Worm (Caenorhabditis elegans): Measurements from ENCODE around the gene fbxa-99.

Gene fbxa-99

DNA sequence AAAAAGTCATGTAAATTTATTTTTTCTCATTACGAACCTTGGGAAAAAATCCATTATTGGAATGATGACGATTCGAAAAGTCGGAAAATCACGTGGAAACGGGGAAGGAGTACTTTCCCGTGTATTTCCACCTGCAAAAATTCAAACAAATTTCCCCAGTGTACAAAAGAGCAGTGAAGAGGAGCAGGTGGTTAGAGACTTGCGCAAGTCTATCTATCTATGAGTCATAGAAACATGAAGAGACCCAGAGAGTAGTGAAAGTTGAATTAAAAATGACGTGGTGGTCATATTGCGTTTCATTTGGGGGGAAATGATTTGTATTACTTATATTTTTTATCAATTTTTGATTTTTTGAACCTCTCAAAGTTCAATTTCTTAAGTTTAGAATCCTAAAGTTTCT is 17.8 kb upstream of the fbxa-99 start, which contains the start of gene nhr-50 (continued):
- TF ChIP-seq tbx-2 (tag; optimal IDR thresholded peaks at IDR 0.05) (peak; percentile 11), swsn-7 (tag; optimal IDR thresholded peaks at IDR 0.05) (peak; percentile 36), jun-1 (tag; optimal IDR thresholded peaks at IDR 0.05) (peak; percentile 93), ces-1 (GFP tag; optimal IDR thresholded peaks at IDR 0.05) (no peak), skn-1 (tag; optimal IDR thresholded peaks at IDR 0.05) (peak; percentile 69), fkh-10 (GFP tag; optimal IDR thresholded peaks at IDR 0.05) (no peak), lin-35 (GFP tag; optimal IDR thresholded peaks at IDR 0.05) (peak; percentile 13 to 27), ceh-63 (GFP tag; optimal IDR thresholded peaks at IDR 0.05) (no peak), pax-3 (tag; optimal IDR thresholded peaks at IDR 0.05) (peak; percentile 36), elt-3 (tag; optimal IDR thresholded peaks at IDR 0.05) (peak in 1 of 6 experiments; percentile 21), nhr-71 (tag; optimal IDR thresholded peaks at IDR 0.05) (peak; percentile 81), ets-5 (GFP tag; IDR thresholded peaks at IDR 0.05) (no peak), unc-62 (GFP tag; optimal IDR thresholded peaks at IDR 0.05) (no peak), sptf-1 (tag; optimal IDR thresholded peaks at IDR 0.05) (no peak), ztf-11 (tag; optimal IDR thresholded peaks at IDR 0.05) (no peak), hpl-2 (GFP tag; optimal IDR thresholded peaks at IDR 0.05) (no peak), blmp-1 (tag; optimal IDR thresholded peaks at IDR 0.05) (peak; percentile 88), ceh-82 (tag; optimal IDR thresholded peaks at IDR 0.05) (peak in 2 of 3 experiments; percentile 16 to 49), nhr-12 (tag; optimal IDR thresholded peaks at IDR 0.05) (no peak), snu-23 (GFP tag; optimal IDR thresholded peaks at IDR 0.05) (peak; percentile 46), ceh-90 (tag; optimal IDR thresholded peaks at IDR 0.05) (no peak), mab-9 (GFP tag; IDR thresholded peaks at IDR 0.05) (no peak), sup-37 (GFP tag; optimal IDR thresholded peaks at IDR 0.05) (no peak), F16B12.6 (tag; optimal IDR thresholded peaks at IDR 0.05) (no peak), ama-1 (optimal IDR thresholded peaks at IDR 0.05) (no peak), rnt-1 (tag; optimal IDR thresholded peaks at IDR 0.05) (peak; percentile 10), lin-15B (tag; optimal IDR thresholded peaks at IDR 0.05) (no peak), unc-130 (tag; optimal IDR thresholded peaks at IDR 0.05) (no peak), ztf-4 (tag; optimal IDR thresholded peaks at IDR 0.05) (no peak), egl-27 (tag; optimal IDR thresholded peaks at IDR 0.05) (peak in 1 of 2 experiments; percentile 26), ceh-8 (GFP tag; optimal IDR thresholded peaks at IDR 0.05) (peak; percentile 38), sox-4 (tag; optimal IDR thresholded peaks at IDR 0.05) (peak; percentile 7), tlp-1 (tag; optimal IDR thresholded peaks at IDR 0.05) (no peak), C16A3.4 (tag; optimal IDR thresholded peaks at IDR 0.05) (no peak), lin-14 (GFP tag; optimal IDR thresholded peaks at IDR 0.05) (peak; percentile 84), nhr-47 (tag; optimal IDR thresholded peaks at IDR 0.05) (peak; percentile 61), nhr-20 (tag; optimal IDR thresholded peaks at IDR 0.05) (peak; percentile 70), nhr-90 (tag; optimal IDR thresholded peaks at IDR 0.05; ENCODE audit: poor library complexity) (peak; percentile 36), mdl-1 (tag; optimal IDR thresholded peaks at IDR 0.05) (peak in 1 of 2 experiments; percentile 53), egl-13 (tag; optimal IDR thresholded peaks at IDR 0.05) (no peak), nhr-84 (tag; optimal IDR thresholded peaks at IDR 0.05) (no peak), mep-1 (tag; optimal IDR thresholded peaks at IDR 0.05) (peak; percentile 25), aha-1 (tag; optimal IDR thresholded peaks at IDR 0.05) (no peak), alr-1 (tag; optimal IDR thresholded peaks at IDR 0.05; ENCODE audit: borderline replicate concordance) (no peak), unc-86 (tag; optimal IDR thresholded peaks at IDR 0.05) (no peak), hlh-17 (GFP tag; optimal IDR thresholded peaks at IDR 0.05; ENCODE audit: borderline replicate concordance) (no peak), ceh-88 (GFP tag; IDR thresholded peaks at IDR 0.05) (no peak), unc-98 (GFP tag; IDR thresholded peaks at IDR 0.05) (no peak), pqm-1 (tag; optimal IDR thresholded peaks at IDR 0.05) (no peak), Y116A8C.19 (tag; optimal IDR thresholded peaks at IDR 0.05; ENCODE audit: borderline replicate concordance) (no peak), fos-1 (tag; optimal IDR thresholded peaks at IDR 0.05) (peak; percentile 91), nhr-237 (tag; optimal IDR thresholded peaks at IDR 0.05) (peak; percentile 18), nhr-28 (tag; optimal IDR thresholded peaks at IDR 0.05) (no peak), nhr-77 (tag; optimal IDR thresholded peaks at IDR 0.05) (peak; percentile 51)
